Fruit fly (Drosophila melanogaster): ENCODE results near the gene CG12499.
A peak's percentile ranks its signal among the peaks of the same experiment; 100 is the strongest.

CG12499 gene

dm6 chr3R:22411879-22412587, 34.4 kb downstream of the CG12499 start:
- TF ChIP-seq grn (GFP tag; optimal IDR thresholded peaks at IDR 0.05) (peak; percentile 58), CG4730 (GFP tag; IDR thresholded peaks at IDR 0.05) (no peak), bigmax (GFP tag; optimal IDR thresholded peaks at IDR 0.05) (peak; percentile 25), PHDP (tag; optimal IDR thresholded peaks at IDR 0.05) (peak; percentile 6), CG9932 (GFP tag; IDR thresholded peaks at IDR 0.05) (peak; percentile 19; the same call in 1 of the 2 replicates), CG4854 (GFP tag; optimal IDR thresholded peaks at IDR 0.05) (peak; percentile 1), gt (GFP tag; IDR thresholded peaks at IDR 0.05) (no peak), zfh1 (GFP tag; IDR thresholded peaks at IDR 0.05) (no peak), wek (GFP tag; optimal IDR thresholded peaks at IDR 0.05) (no peak), ftz-f1 (GFP tag; optimal IDR thresholded peaks at IDR 0.05) (peak; percentile 87), CG12769 (tag; optimal IDR thresholded peaks at IDR 0.05) (peak; percentile 18), cwo (GFP tag; optimal IDR thresholded peaks at IDR 0.05) (peak; percentile 59), CG9437 (GFP tag; optimal IDR thresholded peaks at IDR 0.05) (no peak), CG16779 (GFP tag; IDR thresholded peaks at IDR 0.05) (peak; percentile 23; the same call in 1 of the 2 replicates), Adf1 (GFP tag; IDR thresholded peaks at IDR 0.05) (peak; percentile 11; the same call in 1 of the 2 replicates), chinmo (GFP tag; IDR thresholded peaks at IDR 0.05; ENCODE audit: partially characterized antibody) (peak; percentile 52; the same call in 1 of the 4 replicates), CG10543 (GFP tag; optimal IDR thresholded peaks at IDR 0.05) (peak; percentile 45), dm (GFP tag; optimal IDR thresholded peaks at IDR 0.05) (no peak), cg (GFP tag; optimal IDR thresholded peaks at IDR 0.05) (peak; percentile 77), Taf1 (GFP tag; IDR thresholded peaks at IDR 0.05) (no peak), lab (GFP tag; optimal IDR thresholded peaks at IDR 0.05) (peak; percentile 50), sens (GFP tag) (peak; percentile 72), Fer1 (GFP tag; optimal IDR thresholded peaks at IDR 0.05) (peak; percentile 35), fd64A (GFP tag; optimal IDR thresholded peaks at IDR 0.05) (peak; percentile 9), mirr (GFP tag; optimal IDR thresholded peaks at IDR 0.05) (peak; percentile 91), CG7839 (tag; optimal IDR thresholded peaks at IDR 0.05) (no peak), pfk (GFP tag; optimal IDR thresholded peaks at IDR 0.05) (peak; percentile 88), CG3281 (GFP tag; optimal IDR thresholded peaks at IDR 0.05) (peak; percentile 31), CG34376 (GFP tag; optimal IDR thresholded peaks at IDR 0.05) (peak; percentile 53), Atf6 (GFP tag; IDR thresholded peaks at IDR 0.05) (0 out of 2 replicates have a peak, but pooled peaks have one; percentile 8), exex (tag; optimal IDR thresholded peaks at IDR 0.05) (peak; percentile 91), HLH4C (GFP tag; IDR thresholded peaks at IDR 0.05; ENCODE audit: partially characterized antibody) (0 out of 3 replicates have a peak, but pooled peaks have one; percentile 8), Med (GFP tag) (peak; percentile 70), sd (tag; optimal IDR thresholded peaks at IDR 0.05) (peak; percentile 56), sug (tag; optimal IDR thresholded peaks at IDR 0.05) (peak; percentile 58), CG15479 (GFP tag; optimal IDR thresholded peaks at IDR 0.05) (peak; percentile 15), kni (GFP tag; optimal IDR thresholded peaks at IDR 0.05) (peak; percentile 5), CG18599 (GFP tag; optimal IDR thresholded peaks at IDR 0.05) (peak; percentile 48), Hr78 (GFP tag; optimal IDR thresholded peaks at IDR 0.05) (peak in 1 of 2 experiments; percentile 32)
